Worm (Caenorhabditis elegans): ENCODE measurements around the gene jmjd-1.1.

jmjd-1.1 gene

ce11 chrII:11761806-11762512, 44.4 kb upstream of the jmjd-1.1 start (continued):
- TF ChIP-seq fkh-4 (tag; optimal IDR thresholded peaks at IDR 0.05; ENCODE audit: borderline replicate concordance) = no peak
- TF ChIP-seq nhr-20 (tag; optimal IDR thresholded peaks at IDR 0.05) = peak; percentile 57
- no peak for TF ChIP-seq rnt-1 (tag; optimal IDR thresholded peaks at IDR 0.05)
- TF ChIP-seq ceh-82 (tag; optimal IDR thresholded peaks at IDR 0.05) = no peak
- peak; percentile 80 for TF ChIP-seq fkh-8 (tag; optimal IDR thresholded peaks at IDR 0.05)
- TF ChIP-seq grh-1 (GFP tag; IDR thresholded peaks at IDR 0.05) = no peak
- no peak for TF ChIP-seq nhr-237 (tag; optimal IDR thresholded peaks at IDR 0.05)
- no peak for TF ChIP-seq nhr-12 (tag; optimal IDR thresholded peaks at IDR 0.05)
- no peak for TF ChIP-seq C34B4.2 (tag; optimal IDR thresholded peaks at IDR 0.05)
- TF ChIP-seq swsn-7 (tag; optimal IDR thresholded peaks at IDR 0.05) = peak; percentile 31
- TF ChIP-seq C16A3.4 (tag; optimal IDR thresholded peaks at IDR 0.05) = peak; percentile 19
- no peak for TF ChIP-seq unc-98 (GFP tag; IDR thresholded peaks at IDR 0.05)
- no peak for TF ChIP-seq dsc-1 (tag; optimal IDR thresholded peaks at IDR 0.05)
- peak; percentile 26 for TF ChIP-seq nhr-90 (tag; optimal IDR thresholded peaks at IDR 0.05; ENCODE audit: poor library complexity)
- no peak for TF ChIP-seq lin-15B (tag; optimal IDR thresholded peaks at IDR 0.05)
- TF ChIP-seq snpc-4 (tag; optimal IDR thresholded peaks at IDR 0.05) = peak; percentile 63
- no peak for TF ChIP-seq fkh-10 (GFP tag; optimal IDR thresholded peaks at IDR 0.05)
- TF ChIP-seq ama-1 (optimal IDR thresholded peaks at IDR 0.05) = peak; percentile 98
- peak; percentile 95 for TF ChIP-seq mep-1 (tag; optimal IDR thresholded peaks at IDR 0.05)
- TF ChIP-seq unc-30 (tag; optimal IDR thresholded peaks at IDR 0.05) = no peak
- TF ChIP-seq mab-9 (GFP tag; IDR thresholded peaks at IDR 0.05) = peak; percentile 68
- TF ChIP-seq pqm-1 (tag; optimal IDR thresholded peaks at IDR 0.05) = no peak
- no peak for TF ChIP-seq Y116A8C.19 (tag; optimal IDR thresholded peaks at IDR 0.05; ENCODE audit: borderline replicate concordance)
- peak in 1 of 6 experiments; percentile 65 for TF ChIP-seq elt-3 (tag; optimal IDR thresholded peaks at IDR 0.05)
- no peak for TF ChIP-seq sptf-1 (tag; optimal IDR thresholded peaks at IDR 0.05)
- TF ChIP-seq hlh-4 (tag; optimal IDR thresholded peaks at IDR 0.05) = no peak
- peak; percentile 56 for TF ChIP-seq mef-2 (tag; optimal IDR thresholded peaks at IDR 0.05)
- no peak for TF ChIP-seq ceh-90 (tag; optimal IDR thresholded peaks at IDR 0.05)
- TF ChIP-seq tbx-2 (tag; optimal IDR thresholded peaks at IDR 0.05) = no peak
- TF ChIP-seq sup-37 (GFP tag; optimal IDR thresholded peaks at IDR 0.05) = no peak
- TF ChIP-seq unc-86 (tag; optimal IDR thresholded peaks at IDR 0.05) = peak; percentile 21
- TF ChIP-seq blmp-1 (tag; optimal IDR thresholded peaks at IDR 0.05) = no peak
- TF ChIP-seq sox-4 (tag; optimal IDR thresholded peaks at IDR 0.05) = no peak
- TF ChIP-seq isw-1 (GFP tag; IDR thresholded peaks at IDR 0.05) = peak; percentile 14; the same call in 1 of the 2 replicates
- no peak for TF ChIP-seq lin-39 (tag; optimal IDR thresholded peaks at IDR 0.05)
- no peak for TF ChIP-seq tlp-1 (tag; optimal IDR thresholded peaks at IDR 0.05)
- no peak for TF ChIP-seq ces-1 (GFP tag; optimal IDR thresholded peaks at IDR 0.05)
- peak; percentile 23 for TF ChIP-seq ceh-8 (GFP tag; optimal IDR thresholded peaks at IDR 0.05)
- TF ChIP-seq ztf-11 (tag; optimal IDR thresholded peaks at IDR 0.05) = no peak
- peak; percentile 31 for TF ChIP-seq pax-3 (tag; optimal IDR thresholded peaks at IDR 0.05)
- no peak for TF ChIP-seq pag-3 (tag; optimal IDR thresholded peaks at IDR 0.05; ENCODE audit: borderline replicate concordance, insufficient read depth)
- peak; percentile 91 for TF ChIP-seq ztf-4 (tag; optimal IDR thresholded peaks at IDR 0.05)
- no peak for TF ChIP-seq unc-130 (tag; optimal IDR thresholded peaks at IDR 0.05)
- peak; percentile 43 for TF ChIP-seq nhr-85 (tag)
- TF ChIP-seq egl-27 (tag; optimal IDR thresholded peaks at IDR 0.05) = no peak
- TF ChIP-seq jun-1 (tag; optimal IDR thresholded peaks at IDR 0.05) = no peak
- TF ChIP-seq hpl-2 (GFP tag; optimal IDR thresholded peaks at IDR 0.05) = no peak
- peak; percentile 55 for TF ChIP-seq snu-23 (GFP tag; optimal IDR thresholded peaks at IDR 0.05)
- TF ChIP-seq ets-5 (GFP tag; IDR thresholded peaks at IDR 0.05) = no peak
- TF ChIP-seq nhr-11 (tag; optimal IDR thresholded peaks at IDR 0.05) = no peak
- no peak for TF ChIP-seq lin-14 (GFP tag; optimal IDR thresholded peaks at IDR 0.05)
- TF ChIP-seq lin-13 (GFP tag; optimal IDR thresholded peaks at IDR 0.05) = peak; percentile 44
- peak; percentile 2 to 53 for TF ChIP-seq lin-35 (GFP tag; optimal IDR thresholded peaks at IDR 0.05)
